Worm (Caenorhabditis elegans) whole organism, L4 larva: ENCODE results near the gene cpt-2.

Experiments
- F10B5.3 ChIP-seq: sonication (generic microtip); optimal IDR thresholded peaks from 2 replicates; lab custom pipeline; 2016; ENCODE audit warnings: mild to moderate bottlenecking, missing genetic modification characterization, missing compliant biosample characterization
- F49E8.2 ChIP-seq: sonication (generic microtip); optimal IDR thresholded peaks from 2 replicates; lab custom pipeline; 2016; ENCODE audit warnings: missing compliant biosample characterization, mild to moderate bottlenecking, missing genetic modification characterization, borderline replicate concordance
- T20F7.1 ChIP-seq: fragments of 200-800 bp; sonication (Bioruptor generic); optimal IDR thresholded peaks from 2 replicates; lab custom pipeline; 2018; ENCODE audit warnings: mild to moderate bottlenecking, missing genetic modification characterization, missing compliant biosample characterization
- Y5F2A.4 ChIP-seq: fragments of 200-800 bp; sonication (Bioruptor generic); optimal IDR thresholded peaks from 2 replicates; lab custom pipeline; 2018; ENCODE audit warnings: mild to moderate bottlenecking, missing genetic modification characterization, missing compliant biosample characterization
- Y75B8A.6 ChIP-seq: fragments of 200-800 bp; sonication (Bioruptor generic); IDR thresholded peaks from 2 replicates; pipeline ENCODE4 v1.3.6; 2022; ENCODE audit warnings: missing genetic modification reagents, missing genetic modification characterization, missing compliant biosample characterization
- ZK546.5 ChIP-seq, 2 experiments: sonication (generic microtip); optimal IDR thresholded peaks; 2 replicates each; lab custom pipeline; 2017; ENCODE audit warnings: missing biosample characterization in 2 of 2, missing genetic modification characterization in 2 of 2
- attf-4 ChIP-seq: sonication (generic microtip); optimal IDR thresholded peaks from 3 replicates; lab custom pipeline; 2017; ENCODE audit warnings: missing biosample characterization, missing genetic modification characterization
- ceh-28 ChIP-seq: fragments of 150-350 bp; optimal IDR thresholded peaks from 2 replicates; lab custom pipeline; 2014; ENCODE audit warnings: missing biosample characterization, missing genetic modification reagents, missing genetic modification characterization
- ceh-44 ChIP-seq: fragments of 200-800 bp; sonication (Bioruptor generic); IDR thresholded peaks from 2 replicates; pipeline ENCODE4 v1.3.6; 2022; ENCODE audit warnings: missing genetic modification reagents, missing genetic modification characterization, missing compliant biosample characterization
- ctbp-1 ChIP-seq: fragments of 200-800 bp; sonication (Bioruptor generic); IDR thresholded peaks from 2 replicates; pipeline ENCODE4 v1.3.6; 2022; ENCODE audit warnings: missing genetic modification reagents, missing genetic modification characterization, missing compliant biosample characterization
- dpl-1 ChIP-seq: fragments of 150-350 bp; optimal IDR thresholded peaks from 2 replicates; lab custom pipeline; 2014; ENCODE audit warnings: missing biosample characterization, missing genetic modification reagents, missing genetic modification characterization
- egl-43 ChIP-seq: fragments of 200-800 bp; sonication (Bioruptor generic); IDR thresholded peaks from 2 replicates; pipeline ENCODE4 v1.3.6; 2022; ENCODE audit warnings: missing genetic modification reagents, missing genetic modification characterization, missing compliant biosample characterization
- fkh-10 ChIP-seq: fragments of 150-350 bp; optimal IDR thresholded peaks from 2 replicates; lab custom pipeline; 2014; ENCODE audit warnings: missing biosample characterization, missing genetic modification reagents, missing genetic modification characterization
- hif-1 ChIP-seq, 2 experiments: sonication (generic microtip); optimal IDR thresholded peaks; 2 replicates each; lab custom pipeline; 2016 to 2017; ENCODE audit warnings: missing compliant biosample characterization in 2 of 2, missing genetic modification characterization in 2 of 2, missing genetic modification reagents in 2 of 2, missing genotype in 2 of 2, mild to moderate bottlenecking in 1 of 2
- hmg-1.1 ChIP-seq: fragments of 200-800 bp; sonication (Bioruptor generic); IDR thresholded peaks from 2 replicates; pipeline ENCODE4 v1.3.6; 2022; ENCODE audit warnings: missing genetic modification reagents, missing genetic modification characterization, missing compliant biosample characterization
- jun-1 ChIP-seq: fragments of 150-350 bp; optimal IDR thresholded peaks from 2 replicates; lab custom pipeline; 2014; ENCODE audit warnings: missing biosample characterization, missing genetic modification reagents, missing genetic modification characterization
- lim-7 ChIP-seq: fragments of 200-800 bp; sonication (Bioruptor generic); IDR thresholded peaks from 2 replicates; pipeline ENCODE4 v1.3.6; 2022; ENCODE audit warnings: missing genetic modification characterization, missing compliant biosample characterization
- lin-38 ChIP-seq: fragments of 200-800 bp; sonication (Bioruptor generic); IDR thresholded peaks from 2 replicates; pipeline ENCODE4 v1.3.6; 2022; ENCODE audit warnings: missing genetic modification reagents, missing genetic modification characterization, missing compliant biosample characterization
- lsy-2 ChIP-seq, 2 experiments: fragments of 150-350 bp in 1 of 2; sonication (generic microtip) in 1 of 2; optimal IDR thresholded peaks; 2 replicates each; lab custom pipeline; 2014 to 2017; ENCODE audit warnings: missing biosample characterization in 2 of 2, missing genetic modification characterization in 2 of 2
- madf-9 ChIP-seq: fragments of 200-800 bp; sonication (Bioruptor generic); conservative IDR thresholded peaks from 2 replicates; pipeline ENCODE4 v1.3.6; 2022; ENCODE audit warnings: missing genetic modification reagents, missing genetic modification characterization, missing compliant biosample characterization
- mdl-1 ChIP-seq, 2 experiments: fragments of 150-350 bp in 1 of 2; sonication (generic microtip) in 1 of 2; optimal IDR thresholded peaks; 2 replicates each; lab custom pipeline; 2014 to 2017; ENCODE audit warnings: missing biosample characterization in 2 of 2, missing genetic modification characterization in 2 of 2
- mes-2 ChIP-seq: sonication (generic microtip); optimal IDR thresholded peaks from 2 replicates; lab custom pipeline; 2016; ENCODE audit warnings: missing genotype, mild to moderate bottlenecking, missing genetic modification characterization, missing compliant biosample characterization; ENCODE audit not compliant: poor library complexity, severe bottlenecking
- nhr-11 ChIP-seq: fragments of 150-350 bp; optimal IDR thresholded peaks from 2 replicates; lab custom pipeline; 2014; ENCODE audit warnings: missing biosample characterization, missing genetic modification characterization
- nhr-237 ChIP-seq: sonication (generic microtip); optimal IDR thresholded peaks from 2 replicates; lab custom pipeline; 2017; ENCODE audit warnings: missing biosample characterization, missing genetic modification characterization
- nhr-28 ChIP-seq: fragments of 150-350 bp; optimal IDR thresholded peaks from 2 replicates; lab custom pipeline; 2014; ENCODE audit warnings: missing biosample characterization, missing genetic modification characterization
- nhr-42 ChIP-seq: fragments of 200-800 bp; sonication (Bioruptor generic); IDR thresholded peaks from 2 replicates; pipeline ENCODE4 v1.3.6; 2022; ENCODE audit warnings: missing genetic modification characterization, missing compliant biosample characterization
- nhr-6 ChIP-seq: fragments of 150-350 bp; optimal IDR thresholded peaks from 2 replicates; lab custom pipeline; 2014; ENCODE audit warnings: missing biosample characterization, missing genetic modification characterization
- nhr-76 ChIP-seq: fragments of 150-350 bp; optimal IDR thresholded peaks from 2 replicates; lab custom pipeline; 2014; ENCODE audit warnings: missing biosample characterization, missing genetic modification characterization
- nhr-77 ChIP-seq: fragments of 150-350 bp; optimal IDR thresholded peaks from 2 replicates; lab custom pipeline; 2014; ENCODE audit warnings: missing biosample characterization, missing genetic modification characterization
- pha-4 ChIP-seq, 2 experiments: fragments of 150-350 bp in 1 of 2; fragments of 200-800 bp in 1 of 2; sonication (Bioruptor generic) in 1 of 2; IDR thresholded peaks in 1 of 2; optimal IDR thresholded peaks in 1 of 2; 2 replicates each; pipeline versions ENCODE4 v1.3.6 to Lab custom; 2014 to 2022; ENCODE audit warnings: missing genetic modification characterization in 2 of 2, missing genetic modification reagents in 2 of 2, missing biosample characterization in 1 of 2, missing compliant biosample characterization in 1 of 2
- pqm-1 ChIP-seq: sonication (generic microtip); optimal IDR thresholded peaks from 2 replicates; lab custom pipeline; 2017; ENCODE audit warnings: missing biosample characterization, missing genetic modification characterization
- sdz-12 ChIP-seq: fragments of 200-800 bp; sonication (Bioruptor generic); optimal IDR thresholded peaks from 2 replicates; lab custom pipeline; 2018; ENCODE audit warnings: mild to moderate bottlenecking, missing genetic modification characterization, missing compliant biosample characterization
- set-16 ChIP-seq: fragments of 200-800 bp; sonication (Bioruptor generic); IDR thresholded peaks from 2 replicates; pipeline ENCODE4 v1.3.6; 2022; ENCODE audit warnings: missing genetic modification reagents, missing genetic modification characterization, missing compliant biosample characterization
- snpc-1.2 ChIP-seq: fragments of 200-800 bp; sonication (Bioruptor generic); IDR thresholded peaks from 2 replicates; pipeline ENCODE4 v1.3.6; 2022; ENCODE audit warnings: missing genetic modification reagents, missing genetic modification characterization, missing compliant biosample characterization
- snpc-4 ChIP-seq: fragments of 150-350 bp; optimal IDR thresholded peaks from 2 replicates; lab custom pipeline; 2014; ENCODE audit warnings: missing biosample characterization, missing genetic modification characterization
- spr-3 ChIP-seq: fragments of 200-800 bp; sonication (Bioruptor generic); optimal IDR thresholded peaks from 2 replicates; lab custom pipeline; 2018; ENCODE audit warnings: mild to moderate bottlenecking, missing genetic modification characterization, missing compliant biosample characterization
- unc-130 ChIP-seq: sonication (generic microtip); optimal IDR thresholded peaks from 2 replicates; lab custom pipeline; 2016; ENCODE audit warnings: missing genetic modification reagents, missing genetic modification characterization, missing compliant biosample characterization
- vab-7 ChIP-seq: fragments of 200-800 bp; sonication (Bioruptor generic); IDR thresholded peaks from 2 replicates; pipeline ENCODE4 v1.3.6; 2022; ENCODE audit warnings: missing genetic modification reagents, missing genetic modification characterization, missing compliant biosample characterization
- zfp-2 ChIP-seq: sonication (generic microtip); optimal IDR thresholded peaks from 2 replicates; lab custom pipeline; 2016; ENCODE audit warnings: mild to moderate bottlenecking, missing genetic modification characterization, missing compliant biosample characterization
- zfp-3 ChIP-seq: fragments of 200-800 bp; sonication (Bioruptor generic); conservative IDR thresholded peaks from 2 replicates; pipeline ENCODE4 v1.3.6; 2022; ENCODE audit warnings: missing genetic modification reagents, missing genetic modification characterization, missing compliant biosample characterization
- ztf-11 ChIP-seq: fragments of 150-350 bp; optimal IDR thresholded peaks from 2 replicates; lab custom pipeline; 2014; ENCODE audit warnings: missing biosample characterization, missing genetic modification characterization
- ztf-7 ChIP-seq: fragments of 150-350 bp; optimal IDR thresholded peaks from 2 replicates; lab custom pipeline; 2014; ENCODE audit warnings: missing biosample characterization, missing genetic modification characterization

cpt-2 gene

ce11 chrIV:11198983-11199382 is 19.5 kb downstream of the cpt-2 start, which contains the start of gene R07H5.16:
Gene R07H5.16, plus strand, starts transcription at chrIV:11199330.
- TF ChIP-seq mes-2 (tag; lab: Kevin White, UChicago) (peak; percentile 37), madf-9 (0 out of 2 replicates have a peak, but pooled peaks have one; percentile 36), vab-7 (GFP tag; lab: Robert Waterston, UW) (peak; percentile 65), lin-38 (peak; percentile 92)

ce11 chrIV:11200682-11201081 is 21.2 kb downstream of the cpt-2 start:
- 0 out of 2 replicates have a peak, but pooled peaks have one; percentile 56 for TF ChIP-seq vab-7 (GFP tag; lab: Robert Waterston, UW)
- TF ChIP-seq ceh-44 (GFP tag; lab: Robert Waterston, UW), result 0 out of 2 replicates have a peak, but pooled peaks have one; percentile 21
- peak; percentile 86 for TF ChIP-seq lin-38

ce11 chrIV:11202389-11202788 is 22.9 kb downstream of the cpt-2 start, which contains the start of gene R07H5.11:
Gene R07H5.11, plus strand, starts transcription at chrIV:11202768.
- TF ChIP-seq lin-38, result peak; percentile 56

- TF ChIP-seq pqm-1 (tag; lab: Kevin White, UChicago) (no peak), nhr-11 (tag; lab: Kevin White, UChicago) (no peak), ztf-7 (no peak), F49E8.2 (no peak), egl-43 (GFP tag; lab: Robert Waterston, UW) (no peak), ceh-44 (GFP tag; lab: Robert Waterston, UW) (no peak), ZK546.5 (tag; optimal IDR thresholded peaks at IDR 0.05; lab: Kevin White, UChicago) (no peak), nhr-76 (tag; lab: Kevin White, UChicago) (no peak), snpc-4 (tag; lab: Kevin White, UChicago) (no peak), set-16 (no peak), spr-3 (GFP tag; lab: Kevin White, UChicago) (no peak), mes-2 (tag; lab: Kevin White, UChicago) (no peak), ceh-28 (tag; lab: Kevin White, UChicago) (no peak), fkh-10 (GFP tag; lab: Kevin White, UChicago) (no peak), hmg-1.1 (GFP tag; lab: Robert Waterston, UW) (no peak), ctbp-1 (GFP tag; lab: Robert Waterston, UW) (no peak)
Measured at ce11 chrIV:11207186-11207585, 27.7 kb downstream of the cpt-2 start, which contains the start of gene R07H5.9. Gene R07H5.9, plus strand, starts transcription at chrIV:11207486.

ce11 chrIV:11210781-11211256 is 31.4 kb downstream of the cpt-2 start, which contains the start of gene adk-1:
Gene adk-1, minus strand, starts transcription at chrIV:11210831.
- no peak for TF ChIP-seq Y75B8A.6 (GFP tag; lab: Robert Waterston, UW)
- TF ChIP-seq nhr-28 (tag; lab: Kevin White, UChicago), result no peak
- TF ChIP-seq nhr-77 (tag; lab: Kevin White, UChicago), result no peak
- no peak for TF ChIP-seq set-16
- no peak for TF ChIP-seq mes-2 (tag; lab: Kevin White, UChicago)
- peak; percentile 36 for TF ChIP-seq dpl-1 (GFP tag; lab: Kevin White, UChicago)
- TF ChIP-seq ztf-7, result no peak
- no peak for TF ChIP-seq hif-1 (tag; optimal IDR thresholded peaks at IDR 0.05; lab: Kevin White, UChicago)
- TF ChIP-seq T20F7.1, result peak; percentile 86
- no peak for TF ChIP-seq sdz-12 (GFP tag; lab: Kevin White, UChicago)
- peak; percentile 16 for TF ChIP-seq nhr-6 (tag; lab: Kevin White, UChicago)
- TF ChIP-seq zfp-2 (tag; lab: Kevin White, UChicago), result no peak
- no peak for TF ChIP-seq lim-7
- no peak for TF ChIP-seq F10B5.3 (tag; lab: Kevin White, UChicago)
- no peak for TF ChIP-seq Y5F2A.4
- no peak for TF ChIP-seq mdl-1 (tag; optimal IDR thresholded peaks at IDR 0.05; lab: Kevin White, UChicago)
- no peak for TF ChIP-seq pha-4 (GFP tag; IDR thresholded peaks at IDR 0.05; lab: Robert Waterston, UW)
- no peak for TF ChIP-seq pha-4 (tag; optimal IDR thresholded peaks at IDR 0.05; lab: Kevin White, UChicago)
- no peak for TF ChIP-seq nhr-42 (GFP tag; lab: Robert Waterston, UW)
- no peak for TF ChIP-seq snpc-1.2
- no peak for TF ChIP-seq unc-130 (GFP tag; lab: Kevin White, UChicago)
- TF ChIP-seq nhr-237, result no peak
- no peak for TF ChIP-seq ztf-11
- no peak for TF ChIP-seq fkh-10 (GFP tag; lab: Kevin White, UChicago)
- TF ChIP-seq lsy-2 (tag; optimal IDR thresholded peaks at IDR 0.05; lab: Kevin White, UChicago), result peak in 1 of 2 experiments; percentile 13
- no peak for TF ChIP-seq attf-4 (tag; lab: Kevin White, UChicago)
- TF ChIP-seq jun-1, result no peak
- no peak for TF ChIP-seq zfp-3 (GFP tag; lab: Robert Waterston, UW)
